Worm (Caenorhabditis elegans): ENCODE data around the gene nhr-231.

nhr-231 gene

DNA sequence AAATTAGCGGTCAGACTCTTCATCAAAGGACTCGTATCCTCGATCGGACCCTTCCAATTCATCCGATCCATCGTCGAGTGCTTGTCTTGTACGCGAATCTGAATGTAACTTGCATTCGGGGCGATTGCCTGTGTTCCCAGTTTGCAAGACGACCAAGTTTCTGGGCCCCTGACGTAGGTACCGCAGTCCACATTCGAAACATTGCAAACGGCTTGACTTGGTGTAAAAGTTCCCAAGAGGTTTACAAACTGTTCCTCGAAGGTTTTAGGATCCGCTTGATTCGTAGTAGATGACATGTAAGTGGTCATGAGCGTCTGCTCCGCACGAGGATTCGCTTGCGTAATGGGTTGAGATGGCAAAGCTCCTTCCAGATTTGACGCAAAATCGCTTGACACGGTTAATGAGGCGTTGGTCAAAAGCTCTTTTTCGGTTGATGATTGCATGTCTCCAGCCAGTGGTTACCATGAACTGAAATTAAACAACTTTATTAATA, 14.5 kb upstream of the nhr-231 start, which contains the start of gene Y17D7B.4:
TSS of gene Y17D7B.4 (minus strand) at position 443 of the 493 bp plus-strand sequence.
- TF ChIP-seq dmd-6 (GFP tag; IDR thresholded peaks at IDR 0.05) (no peak), nhr-10 (tag; optimal IDR thresholded peaks at IDR 0.05) (no peak), nhr-42 (GFP tag; IDR thresholded peaks at IDR 0.05) (0 out of 2 replicates have a peak, but pooled peaks have one; percentile 51), duxl-1 (tag; optimal IDR thresholded peaks at IDR 0.05; ENCODE audit: poor library complexity) (peak; percentile 57), T26A8.4 (GFP tag; IDR thresholded peaks at IDR 0.05) (no peak), ztf-11 (tag; optimal IDR thresholded peaks at IDR 0.05) (no peak), fkh-10 (GFP tag; optimal IDR thresholded peaks at IDR 0.05) (no peak), ceh-20 (GFP tag; IDR thresholded peaks at IDR 0.05) (no peak), mdl-1 (tag; optimal IDR thresholded peaks at IDR 0.05) (no peak), mdt-29 (GFP tag; IDR thresholded peaks at IDR 0.05) (no peak), unc-62 (GFP tag; optimal IDR thresholded peaks at IDR 0.05 in 1 of 2) (peak in 1 of 2 experiments; percentile 66), unc-62 (tag; optimal IDR thresholded peaks at IDR 0.05) (no peak), aha-1 (tag) (peak; percentile 95), Y48G9A.11 (GFP tag; IDR thresholded peaks at IDR 0.05) (0 out of 2 replicates have a peak, but pooled peaks have one; percentile 9), zfp-2 (tag; optimal IDR thresholded peaks at IDR 0.05) (no peak), lin-1 (GFP tag; IDR thresholded peaks at IDR 0.05) (no peak)

DNA sequence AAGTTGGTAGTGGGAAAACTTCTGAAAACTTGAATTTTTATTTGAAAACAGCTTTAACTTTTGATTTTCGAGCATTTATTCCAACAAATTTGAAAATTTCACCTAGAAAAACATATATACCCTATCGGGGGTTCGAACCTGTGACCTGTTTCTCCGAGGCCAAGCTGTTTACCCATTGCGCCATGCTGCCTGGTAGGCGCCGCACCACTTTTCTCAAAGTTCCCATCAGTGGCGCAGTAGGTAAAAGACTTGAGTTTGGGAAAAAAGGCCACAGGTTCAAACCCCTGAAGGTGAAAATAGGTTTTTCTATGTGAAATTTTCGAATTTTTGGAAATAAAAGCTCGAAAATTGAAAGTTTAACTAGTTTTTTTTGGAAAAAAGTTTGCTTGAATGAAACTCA, 10.2 kb upstream of the nhr-231 start:
- peak; percentile 49 for TF ChIP-seq lin-13 (GFP tag; optimal IDR thresholded peaks at IDR 0.05)
- 0 out of 2 replicates have a peak, but pooled peaks have one; percentile 12 for TF ChIP-seq lin-38 (GFP tag; IDR thresholded peaks at IDR 0.05)
- no peak for TF ChIP-seq Y5F2A.4 (GFP tag; optimal IDR thresholded peaks at IDR 0.05)
- TF ChIP-seq unc-62 (GFP tag; optimal IDR thresholded peaks at IDR 0.05 in 1 of 2), result peak in 1 of 2 experiments; percentile 41
- no peak for TF ChIP-seq unc-62 (tag; optimal IDR thresholded peaks at IDR 0.05)
- no peak for TF ChIP-seq ama-1 (optimal IDR thresholded peaks at IDR 0.05)
- TF ChIP-seq tra-1 (GFP tag; IDR thresholded peaks at IDR 0.05), result 0 out of 2 replicates have a peak, but pooled peaks have one; percentile 15
- 0 out of 2 replicates have a peak, but pooled peaks have one; percentile 17 for TF ChIP-seq egl-43 (GFP tag; IDR thresholded peaks at IDR 0.05)
- no peak for TF ChIP-seq nhr-6 (tag; optimal IDR thresholded peaks at IDR 0.05)
- 0 out of 2 replicates have a peak, but pooled peaks have one; percentile 31 for TF ChIP-seq pha-4 (GFP tag; IDR thresholded peaks at IDR 0.05)
- no peak for TF ChIP-seq pha-4 (tag; optimal IDR thresholded peaks at IDR 0.05)

DNA sequence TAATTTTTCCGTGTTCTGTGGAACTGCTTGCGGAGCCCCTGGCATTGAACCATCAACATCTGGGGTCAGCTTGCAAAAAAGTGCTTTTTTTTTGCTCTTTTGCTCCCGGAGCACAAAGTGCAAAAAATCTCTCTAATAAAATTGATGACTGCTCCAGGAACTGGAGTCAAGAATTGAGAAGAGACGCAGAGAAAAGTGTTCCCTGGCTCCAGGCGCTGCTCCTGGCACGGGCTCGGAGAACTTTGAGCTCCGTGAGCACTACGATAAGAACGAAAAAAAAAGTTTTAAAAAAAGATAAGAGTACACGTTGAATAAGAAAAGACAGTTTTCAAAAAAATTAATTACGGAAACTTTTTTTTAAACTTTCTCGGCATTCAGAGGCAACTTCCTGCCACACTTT, 8.0 kb upstream of the nhr-231 start:
- TF ChIP-seq nhr-11 (tag; optimal IDR thresholded peaks at IDR 0.05) (no peak), hif-1 (tag; optimal IDR thresholded peaks at IDR 0.05) (no peak), nhr-10 (tag; optimal IDR thresholded peaks at IDR 0.05) (no peak), nhr-48 (tag; optimal IDR thresholded peaks at IDR 0.05) (peak; percentile 4), egl-43 (GFP tag; IDR thresholded peaks at IDR 0.05) (no peak), nhr-102 (tag; optimal IDR thresholded peaks at IDR 0.05) (no peak), F10B5.3 (tag; optimal IDR thresholded peaks at IDR 0.05) (no peak), daf-19 (GFP tag; conservative IDR thresholded peaks at IDR 0.05) (no peak), spr-3 (GFP tag; optimal IDR thresholded peaks at IDR 0.05) (no peak), arid-1 (GFP tag; conservative IDR thresholded peaks at IDR 0.05) (no peak), zfp-3 (GFP tag; conservative IDR thresholded peaks at IDR 0.05) (no peak), ztf-11 (tag; optimal IDR thresholded peaks at IDR 0.05) (no peak), tag-97 (GFP tag; IDR thresholded peaks at IDR 0.05) (no peak), lin-39 (tag; optimal IDR thresholded peaks at IDR 0.05) (no peak), aha-1 (tag) (no peak), F26F4.8 (GFP tag; conservative IDR thresholded peaks at IDR 0.05) (no peak), hlh-30 (tag; optimal IDR thresholded peaks at IDR 0.05; ENCODE audit: insufficient read depth) (peak; percentile 3), lin-38 (GFP tag; IDR thresholded peaks at IDR 0.05) (no peak), mxl-3 (GFP tag; optimal IDR thresholded peaks at IDR 0.05) (no peak), ceh-82 (tag; optimal IDR thresholded peaks at IDR 0.05) (no peak), tra-1 (GFP tag; IDR thresholded peaks at IDR 0.05) (no peak), ceh-62 (tag; optimal IDR thresholded peaks at IDR 0.05) (no peak), daf-16 (GFP tag; optimal IDR thresholded peaks at IDR 0.05) (peak in 1 of 2 experiments; percentile 8), daf-16 (tag; optimal IDR thresholded peaks at IDR 0.05) (peak; percentile 57), saeg-2 (GFP tag; IDR thresholded peaks at IDR 0.05) (no peak), nhr-28 (tag; optimal IDR thresholded peaks at IDR 0.05) (peak; percentile 71), dmd-6 (GFP tag; IDR thresholded peaks at IDR 0.05) (peak; percentile 87), zip-11 (GFP tag; IDR thresholded peaks at IDR 0.05) (no peak), snpc-4 (tag; optimal IDR thresholded peaks at IDR 0.05) (no peak), fos-1 (tag; optimal IDR thresholded peaks at IDR 0.05) (no peak), madf-5 (GFP tag; IDR thresholded peaks at IDR 0.05) (no peak)

All from whole organism, L4 larva.